Fruit fly (Drosophila melanogaster) whole organism, pupa: ENCODE results near the gene Stim.
A peak's percentile ranks its signal among the peaks of the same experiment; 100 is the strongest.

Experiments used
- CG10348 ChIP-seq: fragments of 200-800 bp; sonication (Bioruptor generic); IDR thresholded peaks from 2 replicates; pipeline ENCODE4 v1.3.6; 2022; ENCODE audit warnings: missing biosample characterization, missing genetic modification characterization
- CG12605 ChIP-seq: fragments of 200-800 bp; sonication (Bioruptor generic); IDR thresholded peaks from 2 replicates; pipeline ENCODE4 v1.3.6; 2022; ENCODE audit warnings: missing biosample characterization, missing genetic modification characterization
- CG13204 ChIP-seq: fragments of 200-800 bp; sonication (Bioruptor generic); optimal IDR thresholded peaks from 2 replicates; lab custom pipeline; 2018; ENCODE audit warnings: missing biosample characterization, mild to moderate bottlenecking, missing genetic modification characterization, moderate library complexity
- CG14655 ChIP-seq: fragments of 200-800 bp; sonication (Bioruptor generic); optimal IDR thresholded peaks from 3 replicates; lab custom pipeline; 2017; ENCODE audit warnings: mild to moderate bottlenecking, missing biosample characterization, missing genetic modification reagents, missing genetic modification characterization
- CG15710 ChIP-seq: fragments of 200-800 bp; sonication (Bioruptor generic); optimal IDR thresholded peaks from 2 replicates; lab custom pipeline; 2018; ENCODE audit warnings: missing biosample characterization, mild to moderate bottlenecking, missing genetic modification characterization, moderate library complexity
- CG17806 ChIP-seq: fragments of 200-800 bp; sonication (Bioruptor generic); optimal IDR thresholded peaks from 2 replicates; lab custom pipeline; 2018; ENCODE audit warnings: missing biosample characterization, mild to moderate bottlenecking, missing genetic modification characterization, moderate library complexity
- CG32121 ChIP-seq: fragments of 200-800 bp; sonication (Bioruptor generic); IDR thresholded peaks from 2 replicates; pipeline ENCODE4 v1.3.6; 2022; ENCODE audit warnings: missing biosample characterization, missing genetic modification characterization
- CG34367 ChIP-seq: fragments of 200-800 bp; sonication (Bioruptor generic); optimal IDR thresholded peaks from 2 replicates; lab custom pipeline; 2018; ENCODE audit warnings: missing biosample characterization, mild to moderate bottlenecking, missing genetic modification characterization
- CG4496 ChIP-seq: fragments of 200-800 bp; sonication (Bioruptor generic); IDR thresholded peaks from 3 replicates; pipeline ENCODE4 v1.3.6; 2022; ENCODE audit warnings: missing biosample characterization, missing genetic modification characterization
- CG8159 ChIP-seq: fragments of 200-800 bp; sonication (Bioruptor generic); optimal IDR thresholded peaks from 3 replicates; lab custom pipeline; 2018; ENCODE audit warnings: missing biosample characterization, mild to moderate bottlenecking, missing genetic modification characterization, moderate library complexity
- CG8301 ChIP-seq: fragments of 200-800 bp; sonication (Bioruptor generic); optimal IDR thresholded peaks from 2 replicates; lab custom pipeline; 2018; ENCODE audit warnings: missing biosample characterization, mild to moderate bottlenecking, missing genetic modification characterization
- CG9948 ChIP-seq: fragments of 200-800 bp; sonication (Bioruptor generic); optimal IDR thresholded peaks from 2 replicates; lab custom pipeline; 2018; ENCODE audit warnings: missing biosample characterization, mild to moderate bottlenecking, missing genetic modification characterization, moderate library complexity
- D1 ChIP-seq: fragments of 200-800 bp; sonication (Bioruptor generic); optimal IDR thresholded peaks from 2 replicates; lab custom pipeline; 2018; ENCODE audit warnings: missing biosample characterization, mild to moderate bottlenecking, missing genetic modification characterization, moderate library complexity
- Ets98B ChIP-seq: fragments of 200-800 bp; sonication (Bioruptor generic); IDR thresholded peaks from 2 replicates; pipeline ENCODE4 v1.3.6; 2022; ENCODE audit warnings: missing biosample characterization, missing genetic modification characterization
- Pif1A ChIP-seq: fragments of 200-800 bp; sonication (Bioruptor generic); optimal IDR thresholded peaks from 3 replicates; lab custom pipeline; 2016; ENCODE audit warnings: missing biosample characterization, missing genetic modification characterization
- Pif1B ChIP-seq: fragments of 200-800 bp; sonication (Bioruptor generic); optimal IDR thresholded peaks from 3 replicates; lab custom pipeline; 2016; ENCODE audit warnings: missing biosample characterization, missing genetic modification characterization
- Snoo ChIP-seq: fragments of 200-800 bp; sonication (Bioruptor generic); optimal IDR thresholded peaks from 3 replicates; lab custom pipeline; 2017; ENCODE audit warnings: missing biosample characterization, mild to moderate bottlenecking, missing genetic modification characterization, inconsistent platforms
- fd96Ca ChIP-seq: fragments of 200-800 bp; sonication (Bioruptor generic); IDR thresholded peaks from 3 replicates; pipeline ENCODE4 v1.3.6; 2022; ENCODE audit warnings: missing biosample characterization, missing genetic modification characterization
- gl ChIP-seq: fragments of 200-800 bp; sonication (Bioruptor generic); optimal IDR thresholded peaks from 2 replicates; lab custom pipeline; 2018; ENCODE audit warnings: missing biosample characterization, mild to moderate bottlenecking, missing genetic modification characterization
- rn ChIP-seq: fragments of 200-800 bp; sonication (Bioruptor generic); IDR thresholded peaks from 2 replicates; pipeline ENCODE4 v1.3.6; 2022; ENCODE audit warnings: missing biosample characterization, missing genetic modification characterization

Gene Stim

DNA sequence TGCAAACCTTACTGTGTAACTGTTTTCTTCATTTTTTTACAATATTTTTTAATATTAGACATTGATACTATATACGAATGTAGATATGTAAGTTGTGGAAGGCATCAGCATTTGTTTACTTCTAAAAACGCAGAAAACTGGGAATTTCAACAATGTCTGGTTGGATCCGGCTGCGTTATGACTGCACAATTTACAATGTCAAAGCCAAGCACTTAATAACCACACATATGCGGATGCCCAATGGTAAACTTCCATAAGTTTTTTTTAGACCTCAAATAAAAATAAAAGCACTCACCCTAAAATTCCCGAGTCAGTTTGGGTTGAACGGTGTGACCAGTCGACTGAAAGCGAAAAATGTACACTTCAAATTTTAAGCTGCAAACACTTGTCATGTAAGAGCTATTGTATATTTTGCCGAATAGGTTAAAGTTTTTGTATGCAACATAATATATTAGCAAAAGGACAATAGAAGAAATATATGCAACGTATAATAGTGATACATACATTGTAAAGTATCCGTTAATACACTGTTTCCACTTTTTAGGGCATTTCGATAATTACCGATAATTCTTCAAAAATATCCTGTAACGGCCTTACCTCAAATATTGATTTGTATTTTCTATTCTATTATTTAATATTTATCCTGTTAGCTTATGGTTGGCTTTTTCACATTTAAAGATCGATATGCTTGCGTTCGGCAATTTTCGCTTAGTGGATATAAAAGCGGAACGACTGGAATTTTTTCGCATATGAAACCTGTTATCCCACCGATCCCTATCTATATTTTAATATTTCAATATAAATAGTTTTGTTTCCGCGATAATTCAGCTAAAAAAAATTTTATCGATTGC lies at the start of gene Stim:
TSS of gene Stim (minus strand) at position 347 of the 851 bp plus-strand sequence.
- TF ChIP-seq Pif1B (GFP tag; lab: Kevin White, UChicago), result no peak
- TF ChIP-seq fd96Ca (GFP tag; lab: Robert Waterston, UW), result no peak
- TF ChIP-seq, all 21 proteins: peak for 0

DNA sequence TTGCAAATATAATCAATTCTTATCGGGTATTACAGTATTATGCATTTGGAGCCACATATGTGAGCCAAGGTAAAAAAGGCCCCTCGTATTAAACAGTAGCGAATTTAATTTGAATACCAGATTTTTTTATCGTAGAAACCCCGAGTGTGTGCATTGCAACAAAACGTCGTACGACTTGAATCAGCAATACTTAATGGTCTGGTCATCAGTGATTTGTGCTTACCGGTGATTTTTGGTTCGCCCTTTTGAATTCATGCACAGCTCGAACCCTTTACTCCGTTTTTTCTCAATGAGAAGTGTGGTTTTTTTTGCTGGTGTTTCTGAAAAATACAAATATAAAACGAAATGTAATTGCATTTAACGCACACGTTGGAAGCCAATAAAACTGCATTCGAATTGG lies 49.4 kb upstream of the Stim start:
- TF ChIP-seq CG10348 (GFP tag; lab: Robert Waterston, UW) (no peak), CG13204 (GFP tag; lab: Kevin White, UChicago) (no peak), Snoo (tag; lab: Kevin White, UChicago) (no peak), CG8301 (tag; lab: Kevin White, UChicago) (no peak), gl (tag; lab: Kevin White, UChicago) (no peak), CG32121 (GFP tag; lab: Robert Waterston, UW) (no peak)

DNA sequence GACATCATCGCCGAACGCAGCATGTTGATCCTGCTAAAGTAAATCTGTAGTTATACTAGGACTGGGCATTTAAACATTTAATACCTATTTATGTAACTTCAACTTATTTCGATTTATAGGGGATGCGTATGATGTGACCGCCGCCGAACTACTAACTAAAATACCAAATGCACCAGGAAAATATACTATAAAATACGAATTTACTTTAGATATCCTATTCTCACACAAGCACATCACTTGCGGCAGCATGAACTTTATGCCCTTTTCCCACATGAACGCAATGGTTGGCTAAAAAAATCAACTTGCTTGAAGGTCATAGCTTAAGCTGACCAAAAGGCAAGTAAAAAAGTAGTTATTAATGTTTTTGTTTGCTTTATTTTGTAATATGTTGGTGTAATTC lies 46.4 kb upstream of the Stim start, which contains the start of gene ND-20:
TSS of gene ND-20 (minus strand) at position 155 of the 400 bp plus-strand sequence.
- no peak for TF ChIP-seq D1 (tag; lab: Kevin White, UChicago)
- peak; percentile 9 for TF ChIP-seq CG15710 (tag; lab: Kevin White, UChicago)

DNA sequence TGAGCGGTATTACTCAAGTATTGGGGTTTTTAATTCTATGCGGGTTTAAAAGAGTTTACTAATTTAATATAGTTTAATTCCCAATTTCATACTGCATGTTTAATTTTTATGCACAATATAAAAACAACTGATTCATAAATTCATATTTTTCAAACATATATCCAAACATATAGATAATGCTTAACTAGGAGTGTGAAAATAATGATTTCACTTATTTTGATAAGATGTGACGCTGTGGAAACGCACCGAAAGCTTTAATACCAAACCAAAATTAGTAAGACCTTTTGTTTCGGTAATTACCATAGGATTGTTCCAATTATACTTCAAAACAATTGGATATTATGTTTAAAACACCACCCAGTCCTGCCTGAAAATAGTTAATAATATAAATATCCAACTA lies 43.2 kb upstream of the Stim start, which contains the start of gene Slc25A46a:
TSS of gene Slc25A46a (plus strand) at position 272 of the 400 bp plus-strand sequence.
- no peak for TF ChIP-seq Snoo (tag; lab: Kevin White, UChicago)
- no peak for TF ChIP-seq rn (GFP tag; lab: Robert Waterston, UW)
- 0 out of 3 replicates have a peak, but pooled peaks have one; percentile 14 for TF ChIP-seq CG4496
- TF ChIP-seq CG9948 (tag; lab: Kevin White, UChicago), result no peak
- TF ChIP-seq CG8159 (tag; lab: Kevin White, UChicago), result peak; percentile 6
- TF ChIP-seq Pif1B (GFP tag; lab: Kevin White, UChicago), result no peak

DNA sequence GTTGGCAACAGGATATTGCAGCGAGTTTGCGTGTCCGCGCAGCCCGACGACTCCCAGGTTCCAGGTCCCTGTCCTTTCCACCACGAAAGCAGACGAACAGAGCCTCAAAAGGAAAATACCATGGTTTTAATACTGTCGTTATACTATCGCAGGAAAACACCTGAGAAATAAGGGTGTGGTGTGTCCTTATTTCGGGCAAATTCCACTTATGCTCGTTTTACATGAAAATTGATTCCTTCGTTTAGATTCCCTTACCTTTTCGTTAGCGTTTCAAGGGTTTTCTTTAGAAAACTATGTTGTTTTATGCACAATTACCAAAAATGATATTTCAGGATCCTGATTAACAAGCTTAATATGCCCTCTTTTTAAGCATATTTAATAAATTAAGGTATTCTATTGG lies 42.6 kb upstream of the Stim start, which contains the start of gene Cep164:
TSS of gene Cep164 (minus strand) at position 101 of the 400 bp plus-strand sequence.
- TF ChIP-seq CG12605 (GFP tag; lab: Robert Waterston, UW) (no peak), D1 (tag; lab: Kevin White, UChicago) (no peak), CG32121 (GFP tag; lab: Robert Waterston, UW) (no peak)

DNA sequence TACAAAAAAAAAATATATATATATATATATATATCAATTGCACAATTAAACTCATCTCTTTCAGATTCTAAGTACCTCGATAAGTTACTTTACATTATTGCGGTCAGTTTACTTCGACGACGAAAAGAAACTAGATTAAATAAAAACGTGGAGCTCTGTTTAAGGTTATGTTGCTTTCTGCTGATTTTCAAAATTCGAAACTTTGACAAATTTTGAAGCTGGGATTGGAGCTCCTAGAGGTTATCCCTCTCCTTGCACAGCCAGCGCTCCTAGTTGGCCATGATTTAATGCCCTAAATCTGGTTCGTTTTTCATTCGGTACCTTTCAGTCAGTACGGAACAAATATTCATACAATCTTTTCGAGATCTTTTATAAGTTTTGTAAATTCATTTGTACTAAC lies 36.3 kb upstream of the Stim start, which contains the start of gene CG42766:
TSS of gene CG42766 (plus strand) at position 301 of the 400 bp plus-strand sequence.
- TF ChIP-seq CG14655 (no peak), CG10348 (GFP tag; lab: Robert Waterston, UW) (no peak), D1 (tag; lab: Kevin White, UChicago) (no peak), Pif1B (GFP tag; lab: Kevin White, UChicago) (no peak), CG9948 (tag; lab: Kevin White, UChicago) (no peak), fd96Ca (GFP tag; lab: Robert Waterston, UW) (no peak), CG8301 (tag; lab: Kevin White, UChicago) (no peak), rn (GFP tag; lab: Robert Waterston, UW) (no peak), CG8159 (tag; lab: Kevin White, UChicago) (no peak), CG15710 (tag; lab: Kevin White, UChicago) (no peak), Snoo (tag; lab: Kevin White, UChicago) (no peak), CG4496 (no peak), CG34367 (no peak), Pif1A (no peak), CG32121 (GFP tag; lab: Robert Waterston, UW) (no peak), CG17806 (no peak), gl (tag; lab: Kevin White, UChicago) (no peak), Ets98B (no peak)

DNA sequence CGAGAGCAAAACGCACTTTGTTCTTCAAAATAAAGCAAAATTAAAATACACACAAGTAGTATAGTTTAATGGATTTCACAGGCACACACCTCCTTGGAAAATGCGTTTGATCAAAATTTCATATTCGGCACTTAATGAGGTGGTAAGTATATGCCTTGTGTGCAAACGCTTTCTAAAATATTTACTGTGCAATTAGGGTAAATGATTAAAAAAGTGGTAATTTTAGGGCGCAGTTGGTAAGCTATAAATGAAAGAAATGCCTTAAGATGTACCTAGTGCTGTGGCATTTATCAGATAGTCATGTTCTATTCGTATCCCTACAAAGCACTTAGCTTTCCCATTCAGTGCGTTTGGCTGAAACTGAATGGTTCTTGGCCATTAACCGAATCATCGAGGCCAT lies 33.9 kb upstream of the Stim start, which contains the start of gene Or13a:
TSS of gene Or13a (plus strand) at position 301 of the 400 bp plus-strand sequence.
- no peak for TF ChIP-seq CG4496
- TF ChIP-seq Pif1A, result no peak
- TF ChIP-seq CG13204 (GFP tag; lab: Kevin White, UChicago), result no peak
